Fruit fly (Drosophila melanogaster) whole organism, embryonic: ENCODE measurements around the gene CG17199.

Source experiments
- Ada2b ChIP-seq: fragments of 200-800 bp; sonication (Bioruptor generic); IDR thresholded peaks from 2 replicates; pipeline ENCODE4 v1.3.6; 2022; ENCODE audit warnings: missing biosample characterization, missing genetic modification characterization
- Atf6 ChIP-seq: fragments of 200-800 bp; sonication (Bioruptor generic); IDR thresholded peaks from 2 replicates; pipeline ENCODE4 v1.3.6; 2022; ENCODE audit warnings: missing biosample characterization, missing genetic modification characterization
- CG10321 ChIP-seq: fragments of 200-800 bp; sonication (Bioruptor generic); IDR thresholded peaks from 2 replicates; pipeline ENCODE4 v1.3.6; 2022; ENCODE audit warnings: missing biosample characterization, missing genetic modification characterization
- CG13894 ChIP-seq: fragments of 200-800 bp; sonication (Bioruptor generic); optimal IDR thresholded peaks from 3 replicates; lab custom pipeline; 2018; ENCODE audit warnings: missing biosample characterization, mild to moderate bottlenecking, missing genetic modification characterization, moderate library complexity
- CG14667 ChIP-seq: fragments of 200-800 bp; sonication (Bioruptor generic); IDR thresholded peaks from 2 replicates; pipeline ENCODE4 v1.3.6; 2022; ENCODE audit warnings: missing biosample characterization, missing genetic modification characterization
- CG17359 ChIP-seq: fragments of 200-800 bp; sonication (Bioruptor generic); optimal IDR thresholded peaks from 3 replicates; lab custom pipeline; 2018; ENCODE audit warnings: missing biosample characterization, mild to moderate bottlenecking, missing genetic modification characterization, moderate library complexity
- CG1832 ChIP-seq: fragments of 200-800 bp; sonication (Bioruptor generic); optimal IDR thresholded peaks from 2 replicates; lab custom pipeline; 2017; ENCODE audit warnings: missing biosample characterization, mild to moderate bottlenecking, missing genetic modification characterization, inconsistent platforms
- CG2199 ChIP-seq: fragments of 200-800 bp; sonication (Bioruptor generic); IDR thresholded peaks from 3 replicates; pipeline ENCODE4 v1.3.6; 2022; ENCODE audit warnings: missing biosample characterization, missing genetic modification characterization
- CG30020 ChIP-seq: fragments of 200-800 bp; optimal IDR thresholded peaks from 2 replicates; lab custom pipeline; 2019; ENCODE audit warnings: missing biosample characterization, mild to moderate bottlenecking, missing genetic modification characterization, moderate library complexity
- CG32767 ChIP-seq: fragments of 200-800 bp; sonication (Bioruptor generic); IDR thresholded peaks from 2 replicates; pipeline ENCODE4 v1.3.6; 2022; ENCODE audit warnings: missing biosample characterization, missing genetic modification characterization
- CG32772 ChIP-seq: fragments of 200-800 bp; sonication (Bioruptor generic); IDR thresholded peaks from 2 replicates; pipeline ENCODE4 v1.3.6; 2022; ENCODE audit warnings: missing biosample characterization, missing genetic modification characterization
- CG34224 ChIP-seq: fragments of 200-800 bp; sonication (Bioruptor generic); IDR thresholded peaks from 3 replicates; pipeline ENCODE4 v1.3.6; 2022; ENCODE audit warnings: missing biosample characterization, missing genetic modification characterization; ENCODE audit not compliant: partially characterized antibody
- CG4617 ChIP-seq: fragments of 200-800 bp; sonication (Bioruptor generic); optimal IDR thresholded peaks from 3 replicates; lab custom pipeline; 2016; ENCODE audit warnings: missing biosample characterization, missing genetic modification characterization, borderline replicate concordance
- CG5953 ChIP-seq: fragments of 200-800 bp; sonication (Bioruptor generic); IDR thresholded peaks from 2 replicates; pipeline ENCODE4 v1.3.6; 2022; ENCODE audit warnings: missing biosample characterization, missing genetic modification characterization
- CG6254 ChIP-seq: fragments of 200-800 bp; sonication (Bioruptor generic); optimal IDR thresholded peaks from 3 replicates; lab custom pipeline; 2017; ENCODE audit warnings: mild to moderate bottlenecking, missing biosample characterization, missing genetic modification reagents, missing genetic modification characterization
- CG6683 ChIP-seq: fragments of 200-800 bp; sonication (Bioruptor generic); optimal IDR thresholded peaks from 2 replicates; lab custom pipeline; 2017; ENCODE audit warnings: missing biosample characterization, mild to moderate bottlenecking, missing genetic modification characterization, missing genetic modification reagents
- CG6765 ChIP-seq: fragments of 200-800 bp; sonication (Bioruptor generic); optimal IDR thresholded peaks from 3 replicates; lab custom pipeline; 2017; ENCODE audit warnings: missing biosample characterization, mild to moderate bottlenecking, missing genetic modification characterization
- CG6791 ChIP-seq: fragments of 200-800 bp; sonication (Bioruptor generic); IDR thresholded peaks from 3 replicates; pipeline ENCODE4 v1.3.6; 2022; ENCODE audit warnings: missing biosample characterization, missing genetic modification characterization; ENCODE audit not compliant: partially characterized antibody
- CG6813 ChIP-seq: fragments of 200-800 bp; sonication (Bioruptor generic); optimal IDR thresholded peaks from 2 replicates; lab custom pipeline; 2017; ENCODE audit warnings: missing biosample characterization, missing genetic modification characterization, mild to moderate bottlenecking, moderate library complexity, missing genetic modification reagents
- CG8478 ChIP-seq: fragments of >200 bp; optimal IDR thresholded peaks from 2 replicates; lab custom pipeline; 2018
- CG9797 ChIP-seq: fragments of 200-800 bp; sonication (Bioruptor generic); optimal IDR thresholded peaks from 3 replicates; lab custom pipeline; 2018; ENCODE audit warnings: missing biosample characterization, mild to moderate bottlenecking, missing genetic modification characterization
- CHES-1-like ChIP-seq: fragments of 200-800 bp; sonication (Bioruptor generic); optimal IDR thresholded peaks from 2 replicates; lab custom pipeline; 2016; ENCODE audit warnings: missing biosample characterization, missing genetic modification characterization
- Ets65A ChIP-seq: fragments of 200-800 bp; sonication (Bioruptor generic); peaks from one replicate; lab custom pipeline; 2016; ENCODE audit warnings: missing biosample characterization, missing genetic modification characterization
- Fer2 ChIP-seq: fragments of 200-800 bp; sonication (Bioruptor generic); optimal IDR thresholded peaks from 2 replicates; lab custom pipeline; 2018; ENCODE audit warnings: missing biosample characterization, mild to moderate bottlenecking, missing genetic modification characterization, moderate library complexity
- HLH4C ChIP-seq: fragments of 200-800 bp; sonication (Bioruptor generic); IDR thresholded peaks from 3 replicates; pipeline ENCODE4 v1.3.6; 2022; ENCODE audit warnings: missing biosample characterization, missing genetic modification characterization; ENCODE audit not compliant: partially characterized antibody
- Opbp ChIP-seq: fragments of 200-800 bp; sonication (Bioruptor generic); IDR thresholded peaks from 3 replicates; pipeline ENCODE4 v1.3.6; 2022; ENCODE audit warnings: missing biosample characterization, missing genetic modification characterization; ENCODE audit not compliant: partially characterized antibody
- Optix ChIP-seq: fragments of 200-800 bp; sonication (Bioruptor generic); IDR thresholded peaks from 3 replicates; pipeline ENCODE4 v1.3.6; 2022; ENCODE audit warnings: missing biosample characterization, missing genetic modification characterization
- Poxn ChIP-seq: fragments of 200-800 bp; sonication (Bioruptor generic); IDR thresholded peaks from 2 replicates; pipeline ENCODE4 v1.3.6; 2022; ENCODE audit warnings: missing biosample characterization, missing genetic modification characterization
- Ravus ChIP-seq: fragments of 200-800 bp; sonication (Bioruptor generic); IDR thresholded peaks from 2 replicates; pipeline ENCODE4 v1.3.6; 2022; ENCODE audit warnings: missing biosample characterization, missing genetic modification characterization
- Side ChIP-seq: fragments of 200-800 bp; sonication (Bioruptor generic); optimal IDR thresholded peaks from 2 replicates; lab custom pipeline; 2016; ENCODE audit warnings: missing biosample characterization, missing genetic modification characterization
- Trl ChIP-seq, 3 experiments: fragments of >200 bp in 2 of 3; fragments of 200-800 bp in 1 of 3; sonication (Bioruptor generic) in 1 of 3; optimal IDR thresholded peaks; 2 replicates in 1 of 3; 3 replicates in 2 of 3; lab custom pipeline; 2016 to 2017; ENCODE audit warnings: missing biosample characterization in 1 of 3, missing genetic modification characterization in 1 of 3
- YL-1 ChIP-seq: fragments of 200-800 bp; sonication (Bioruptor generic); optimal IDR thresholded peaks from 3 replicates; lab custom pipeline; 2017; ENCODE audit warnings: missing biosample characterization, mild to moderate bottlenecking, missing genetic modification characterization
- amos ChIP-seq: fragments of 200-800 bp; sonication (Bioruptor generic); IDR thresholded peaks from 2 replicates; pipeline ENCODE4 v1.3.6; 2022; ENCODE audit warnings: missing biosample characterization, missing genetic modification characterization; ENCODE audit not compliant: partially characterized antibody
- az2 ChIP-seq: fragments of 200-800 bp; sonication (Bioruptor generic); optimal IDR thresholded peaks from 3 replicates; lab custom pipeline; 2016; ENCODE audit warnings: missing biosample characterization, missing genetic modification characterization
- cas ChIP-seq: fragments of 200-800 bp; sonication (Bioruptor generic); IDR thresholded peaks from 2 replicates; pipeline ENCODE4 v1.3.6; 2022; ENCODE audit warnings: missing biosample characterization, missing genetic modification characterization
- cato ChIP-seq: fragments of 200-800 bp; sonication (Bioruptor generic); optimal IDR thresholded peaks from 2 replicates; lab custom pipeline; 2016; ENCODE audit warnings: missing biosample characterization, missing genetic modification characterization, borderline replicate concordance
- da ChIP-seq: fragments of 200-800 bp; sonication (Bioruptor generic); optimal IDR thresholded peaks from 2 replicates; lab custom pipeline; 2016; ENCODE audit warnings: missing biosample characterization, missing genetic modification characterization
- disco-r ChIP-seq: fragments of 200-800 bp; sonication (Bioruptor generic); optimal IDR thresholded peaks from 2 replicates; lab custom pipeline; 2016; ENCODE audit warnings: missing biosample characterization, missing genetic modification characterization
- fd96Cb ChIP-seq: fragments of 200-800 bp; sonication (Bioruptor generic); optimal IDR thresholded peaks from 2 replicates; lab custom pipeline; 2018; ENCODE audit warnings: missing biosample characterization, mild to moderate bottlenecking, missing genetic modification characterization, moderate library complexity
- gce ChIP-seq: fragments of 200-800 bp; sonication (Bioruptor generic); IDR thresholded peaks from 3 replicates; pipeline ENCODE4 v1.3.6; 2022; ENCODE audit warnings: missing biosample characterization, missing genetic modification characterization
- ham ChIP-seq: fragments of 200-800 bp; sonication (Bioruptor generic); IDR thresholded peaks from 2 replicates; pipeline ENCODE4 v1.3.6; 2022; ENCODE audit warnings: missing biosample characterization, missing genetic modification characterization
- hbn ChIP-seq: fragments of 200-800 bp; sonication (Bioruptor generic); IDR thresholded peaks from 2 replicates; pipeline ENCODE4 v1.3.6; 2022; ENCODE audit warnings: missing biosample characterization, missing genetic modification characterization; ENCODE audit not compliant: partially characterized antibody
- her ChIP-seq: fragments of 200-800 bp; sonication (Bioruptor generic); optimal IDR thresholded peaks from 2 replicates; lab custom pipeline; 2016; ENCODE audit warnings: missing biosample characterization, missing genetic modification characterization
- insv ChIP-seq, 2 experiments: fragments of 200-800 bp; sonication (Bioruptor generic); optimal IDR thresholded peaks; 3 replicates each; lab custom pipeline; 2016 to 2018; ENCODE audit warnings: missing biosample characterization in 2 of 2, missing genetic modification characterization in 2 of 2
- nom ChIP-seq: fragments of 200-800 bp; sonication (Bioruptor generic); optimal IDR thresholded peaks from 2 replicates; lab custom pipeline; 2017; ENCODE audit warnings: missing biosample characterization, missing genetic modification characterization, mild to moderate bottlenecking, moderate library complexity, missing genetic modification reagents
- p53 ChIP-seq: fragments of 200-800 bp; sonication (Bioruptor generic); optimal IDR thresholded peaks from 2 replicates; lab custom pipeline; 2016; ENCODE audit warnings: missing biosample characterization, missing genetic modification characterization
- sima ChIP-seq: fragments of 200-800 bp; sonication (Bioruptor generic); optimal IDR thresholded peaks from 2 replicates; lab custom pipeline; 2016; ENCODE audit warnings: missing biosample characterization, missing genetic modification characterization
- unc-4 ChIP-seq: fragments of 200-800 bp; sonication (Bioruptor generic); IDR thresholded peaks from 2 replicates; pipeline ENCODE4 v1.3.6; 2022; ENCODE audit warnings: missing biosample characterization, missing genetic modification characterization; ENCODE audit not compliant: partially characterized antibody
- unpg ChIP-seq: fragments of 200-800 bp; sonication (Bioruptor generic); optimal IDR thresholded peaks from 3 replicates; lab custom pipeline; 2018; ENCODE audit warnings: missing biosample characterization, mild to moderate bottlenecking, missing genetic modification characterization, moderate library complexity
- wor ChIP-seq: fragments of 200-800 bp; sonication (Bioruptor generic); IDR thresholded peaks from 2 replicates; pipeline ENCODE4 v1.3.6; 2022; ENCODE audit warnings: missing biosample characterization, missing genetic modification characterization
- zen ChIP-seq: fragments of 200-800 bp; sonication (Bioruptor generic); optimal IDR thresholded peaks from 3 replicates; lab custom pipeline; 2018; ENCODE audit warnings: missing biosample characterization, mild to moderate bottlenecking, missing genetic modification characterization, moderate library complexity

Gene CG17199

DNA sequence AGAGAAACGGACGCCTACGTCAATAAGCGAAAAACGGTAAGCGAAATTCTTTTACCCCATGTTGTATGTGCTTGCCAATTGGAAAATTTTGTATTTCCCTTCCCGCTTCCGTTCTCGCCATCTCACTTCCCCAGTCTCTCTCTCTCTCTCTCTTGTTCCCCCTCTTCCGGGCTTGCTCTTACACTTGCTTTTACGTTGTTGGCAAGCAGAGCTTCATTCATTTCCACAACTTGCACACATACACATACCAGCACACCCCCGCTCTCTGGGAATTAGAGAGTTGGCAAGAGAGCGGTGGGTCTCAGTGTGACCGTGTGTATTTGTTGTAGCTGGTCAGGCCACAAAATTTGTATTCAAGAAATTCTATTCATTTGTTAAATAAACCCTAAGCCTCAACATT lies 44.2 kb upstream of the CG17199 start (continued):
- no peak for TF ChIP-seq CG1832
- TF ChIP-seq CG34224 (GFP tag; lab: Robert Waterston, UW) = no peak
- TF ChIP-seq disco-r (GFP tag; lab: Kevin White, UChicago) = no peak
- TF ChIP-seq az2 (GFP tag; lab: Kevin White, UChicago) = no peak
- no peak for TF ChIP-seq CG17359 (tag; lab: Kevin White, UChicago)
- TF ChIP-seq CG10321 (GFP tag; lab: Robert Waterston, UW) = no peak
- no peak for TF ChIP-seq Opbp (GFP tag; lab: Robert Waterston, UW)
- no peak for TF ChIP-seq CG4617
- no peak for TF ChIP-seq cato (GFP tag; lab: Kevin White, UChicago)
- no peak for TF ChIP-seq YL-1 (GFP tag; lab: Kevin White, UChicago)
- TF ChIP-seq HLH4C = no peak
- no peak for TF ChIP-seq gce (GFP tag; lab: Robert Waterston, UW)
- TF ChIP-seq Ravus = no peak
- no peak for TF ChIP-seq fd96Cb (tag; lab: Kevin White, UChicago)
- TF ChIP-seq cas (GFP tag; lab: Robert Waterston, UW) = no peak
- no peak for TF ChIP-seq CG6813
- no peak for TF ChIP-seq Fer2 (tag; lab: Kevin White, UChicago)
- no peak for TF ChIP-seq Ets65A (GFP tag; lab: Kevin White, UChicago)
- peak; percentile 41; the same call in 1 of the 2 replicates for TF ChIP-seq CG32767 (GFP tag; lab: Robert Waterston, UW)
- no peak for TF ChIP-seq her
- TF ChIP-seq CG13894 (tag; lab: Kevin White, UChicago) = peak; percentile 3
- no peak for TF ChIP-seq CG9797 (GFP tag; lab: Kevin White, UChicago)
- TF ChIP-seq CG6765 = no peak
- TF ChIP-seq sima (GFP tag; lab: Kevin White, UChicago) = no peak
- no peak for TF ChIP-seq Ada2b (GFP tag; lab: Robert Waterston, UW)
- TF ChIP-seq da (GFP tag; lab: Kevin White, UChicago) = no peak
- TF ChIP-seq CG6683 (GFP tag; lab: Kevin White, UChicago) = no peak
- no peak for TF ChIP-seq CG6254 (GFP tag; lab: Kevin White, UChicago)
- TF ChIP-seq p53 (GFP tag; lab: Kevin White, UChicago) = no peak
- TF ChIP-seq zen (tag; lab: Kevin White, UChicago) = no peak
- TF ChIP-seq Side (GFP tag; lab: Kevin White, UChicago) = no peak
- peak in 1 of 2 experiments; percentile 29 for TF ChIP-seq insv (GFP tag; optimal IDR thresholded peaks at IDR 0.05; lab: Kevin White, UChicago)
- TF ChIP-seq amos (GFP tag; lab: Robert Waterston, UW) = no peak
- TF ChIP-seq wor (GFP tag; lab: Robert Waterston, UW) = no peak
- no peak for TF ChIP-seq CG30020
- TF ChIP-seq CHES-1-like = peak; percentile 41
- TF ChIP-seq CG8478 = no peak
- TF ChIP-seq CG14667 (GFP tag; lab: Robert Waterston, UW) = no peak
- TF ChIP-seq Atf6 (GFP tag; lab: Robert Waterston, UW) = 0 out of 2 replicates have a peak, but pooled peaks have one; percentile 28
- no peak for TF ChIP-seq CG6791 (GFP tag; lab: Robert Waterston, UW)
- no peak for TF ChIP-seq Optix (GFP tag; lab: Robert Waterston, UW)
- TF ChIP-seq hbn (GFP tag; lab: Robert Waterston, UW) = peak; percentile 34; the same call in 1 of the 2 replicates
- TF ChIP-seq unpg (GFP tag; lab: Kevin White, UChicago) = no peak
- TF ChIP-seq ham (GFP tag; lab: Robert Waterston, UW) = no peak
- TF ChIP-seq Trl (optimal IDR thresholded peaks at IDR 0.05; lab: Kevin White, UChicago) = peak; percentile 89 to 91
- peak; percentile 40 for TF ChIP-seq Trl (GFP tag; optimal IDR thresholded peaks at IDR 0.05; lab: Kevin White, UChicago)
- no peak for TF ChIP-seq CG5953
- TF ChIP-seq CG2199 = peak; percentile 74; the same call in 1 of the 3 replicates
- no peak for TF ChIP-seq nom (GFP tag; lab: Kevin White, UChicago)
- no peak for TF ChIP-seq unc-4 (GFP tag; lab: Robert Waterston, UW)
- no peak for TF ChIP-seq CG32772
- no peak for TF ChIP-seq Poxn (GFP tag; lab: Robert Waterston, UW)
